Fruit fly (Drosophila melanogaster): Measurements from ENCODE around the gene CG6833.

The CG6833 gene

dm6 chr3L:14031171-14032126 lies 19.6 kb upstream of the CG6833 start, which contains the start of the genes CG6650 and endos (continued):
- TF ChIP-seq Fer1 (GFP tag; optimal IDR thresholded peaks at IDR 0.05) (peak; percentile 50), gcm (GFP tag; optimal IDR thresholded peaks at IDR 0.05) (peak; percentile 7), sna (GFP tag; IDR thresholded peaks at IDR 0.05; ENCODE audit: partially characterized antibody) (peak; percentile 67), CG12299 (tag; optimal IDR thresholded peaks at IDR 0.05) (peak; percentile 2), cato (GFP tag; optimal IDR thresholded peaks at IDR 0.05; ENCODE audit: borderline replicate concordance) (no peak), fd96Cb (tag; optimal IDR thresholded peaks at IDR 0.05) (no peak), CG15269 (tag; optimal IDR thresholded peaks at IDR 0.05) (peak; percentile 42), CG17829 (tag; optimal IDR thresholded peaks at IDR 0.05) (peak; percentile 52), CG2129 (GFP tag; IDR thresholded peaks at IDR 0.05; ENCODE audit: partially characterized antibody) (peak; percentile 42), jigr1 (GFP tag; IDR thresholded peaks at IDR 0.05) (peak; percentile 56; the same call in 1 of the 3 replicates), CG3163 (GFP tag; optimal IDR thresholded peaks at IDR 0.05) (no peak), Meics (GFP tag; optimal IDR thresholded peaks at IDR 0.05) (peak; percentile 30), CG4282 (GFP tag; optimal IDR thresholded peaks at IDR 0.05) (no peak), zfh1 (GFP tag; IDR thresholded peaks at IDR 0.05) (no peak), her (GFP tag; optimal IDR thresholded peaks at IDR 0.05) (peak; percentile 39), CG10366 (GFP tag; IDR thresholded peaks at IDR 0.05) (no peak; the same call in 1 of the 2 replicates), mirr (GFP tag; optimal IDR thresholded peaks at IDR 0.05) (peak; percentile 60), PHDP (tag; optimal IDR thresholded peaks at IDR 0.05) (peak; percentile 42), CG10274 (GFP tag; optimal IDR thresholded peaks at IDR 0.05) (no peak), Sin3A (optimal IDR thresholded peaks at IDR 0.05) (peak; percentile 57), Dip3 (GFP tag; optimal IDR thresholded peaks at IDR 0.05) (peak; percentile 5), ind (GFP tag; optimal IDR thresholded peaks at IDR 0.05) (peak; percentile 50), Med (GFP tag) (peak; percentile 45), Scr (GFP tag; IDR thresholded peaks at IDR 0.05; ENCODE audit: partially characterized antibody) (peak; percentile 83), amos (GFP tag; IDR thresholded peaks at IDR 0.05; ENCODE audit: partially characterized antibody) (peak; percentile 64), HLHmδ (GFP tag; optimal IDR thresholded peaks at IDR 0.05) (no peak), Abd-B (GFP tag; optimal IDR thresholded peaks at IDR 0.05) (peak; percentile 40), pfk (GFP tag; optimal IDR thresholded peaks at IDR 0.05) (peak; percentile 28), cas (GFP tag; IDR thresholded peaks at IDR 0.05) (no peak), TFAM (GFP tag; optimal IDR thresholded peaks at IDR 0.05) (no peak), phol (tag; optimal IDR thresholded peaks at IDR 0.05) (peak; percentile 64), BEAF-32 (GFP tag; optimal IDR thresholded peaks at IDR 0.05) (peak; percentile 83), ac (GFP tag; optimal IDR thresholded peaks at IDR 0.05) (no peak), CG33557 (GFP tag; optimal IDR thresholded peaks at IDR 0.05) (no peak), CG17385 (GFP tag; optimal IDR thresholded peaks at IDR 0.05) (peak; percentile 24), lmd (GFP tag; IDR thresholded peaks at IDR 0.05) (peak; percentile 25; the same call in 1 of the 2 replicates), Elba2 (GFP tag; optimal IDR thresholded peaks at IDR 0.05) (peak; percentile 59), crp (GFP tag; optimal IDR thresholded peaks at IDR 0.05) (no peak), usp (GFP tag; optimal IDR thresholded peaks at IDR 0.05) (no peak), HmgZ (tag; optimal IDR thresholded peaks at IDR 0.05) (peak; percentile 5), MESR4 (GFP tag; optimal IDR thresholded peaks at IDR 0.05) (peak; percentile 76), dmrt11E (tag; optimal IDR thresholded peaks at IDR 0.05) (peak; percentile 24), CG10543 (GFP tag; optimal IDR thresholded peaks at IDR 0.05) (peak; percentile 84), hbn (GFP tag; IDR thresholded peaks at IDR 0.05; ENCODE audit: partially characterized antibody) (peak; percentile 59), sim (GFP tag; IDR thresholded peaks at IDR 0.05) (no peak), CG8089 (GFP tag; optimal IDR thresholded peaks at IDR 0.05) (no peak), Bteb2 (GFP tag; optimal IDR thresholded peaks at IDR 0.05) (no peak)

Data from whole organism, embryonic.